Worm (Caenorhabditis elegans): ENCODE measurements around the gene jbts-14.
A peak's percentile ranks its signal among the peaks of the same experiment; 100 is the strongest.

The jbts-14 gene

ce11 chrX:8676088-8676779, 27.9 kb upstream of the jbts-14 start:
- TF ChIP-seq fkh-2 (tag; optimal IDR thresholded peaks at IDR 0.05) (no peak), nhr-25 (tag; optimal IDR thresholded peaks at IDR 0.05) (peak; percentile 21), pqm-1 (tag; optimal IDR thresholded peaks at IDR 0.05) (peak; percentile 70), jun-1 (tag; optimal IDR thresholded peaks at IDR 0.05) (peak; percentile 38), pha-4 (tag; optimal IDR thresholded peaks at IDR 0.05) (peak; percentile 34), elt-2 (tag; optimal IDR thresholded peaks at IDR 0.05) (peak; percentile 84), unc-39 (tag; optimal IDR thresholded peaks at IDR 0.05) (no peak), elt-3 (tag; optimal IDR thresholded peaks at IDR 0.05) (peak in 1 of 3 experiments; percentile 58), mdl-1 (tag; optimal IDR thresholded peaks at IDR 0.05) (peak; percentile 56)

- no peak for TF ChIP-seq nhr-76 (tag; optimal IDR thresholded peaks at IDR 0.05)
- TF ChIP-seq tbx-2 (tag; optimal IDR thresholded peaks at IDR 0.05), result no peak
- no peak for TF ChIP-seq ztf-4 (tag; optimal IDR thresholded peaks at IDR 0.05)
- no peak for TF ChIP-seq unc-62 (GFP tag; optimal IDR thresholded peaks at IDR 0.05)
- no peak for TF ChIP-seq sea-2 (GFP tag; optimal IDR thresholded peaks at IDR 0.05)
- TF ChIP-seq nhr-23 (tag; optimal IDR thresholded peaks at IDR 0.05), result no peak
- TF ChIP-seq fkh-2 (tag; optimal IDR thresholded peaks at IDR 0.05), result no peak
- no peak for TF ChIP-seq nhr-67 (tag; optimal IDR thresholded peaks at IDR 0.05)
- no peak for TF ChIP-seq nhr-77 (tag; optimal IDR thresholded peaks at IDR 0.05)
- no peak for TF ChIP-seq fos-1 (tag; optimal IDR thresholded peaks at IDR 0.05)
- TF ChIP-seq eor-1 (tag; optimal IDR thresholded peaks at IDR 0.05), result no peak
- TF ChIP-seq pqm-1 (tag; optimal IDR thresholded peaks at IDR 0.05), result no peak
- TF ChIP-seq mml-1 (tag; optimal IDR thresholded peaks at IDR 0.05), result no peak
- TF ChIP-seq unc-39 (tag; optimal IDR thresholded peaks at IDR 0.05), result no peak
- no peak for TF ChIP-seq zag-1 (tag; optimal IDR thresholded peaks at IDR 0.05)
- no peak for TF ChIP-seq egl-5 (tag; optimal IDR thresholded peaks at IDR 0.05)
- TF ChIP-seq nhr-25 (tag; optimal IDR thresholded peaks at IDR 0.05), result no peak
- no peak for TF ChIP-seq ceh-28 (tag; optimal IDR thresholded peaks at IDR 0.05)
- TF ChIP-seq skn-1 (tag; optimal IDR thresholded peaks at IDR 0.05), result no peak
Observed at ce11 chrX:8677320-8677719, 26.8 kb upstream of the jbts-14 start.

ce11 chrX:8677873-8678272, 26.2 kb upstream of the jbts-14 start:
- peak; percentile 39 for TF ChIP-seq pqm-1 (tag; optimal IDR thresholded peaks at IDR 0.05)
- peak; percentile 7 for TF ChIP-seq elt-2 (tag; optimal IDR thresholded peaks at IDR 0.05)
- TF ChIP-seq nfya-1 (tag; optimal IDR thresholded peaks at IDR 0.05; ENCODE audit: insufficient read depth), result no peak

ce11 chrX:8681600-8681999, 22.5 kb upstream of the jbts-14 start, which contains the start of gene K09E2.1:
TSS of gene K09E2.1 (plus strand) at chrX:8681900.
- no peak for TF ChIP-seq tbx-2 (tag; optimal IDR thresholded peaks at IDR 0.05)
- no peak for TF ChIP-seq elt-1 (tag; optimal IDR thresholded peaks at IDR 0.05)
- no peak for TF ChIP-seq ceh-28 (tag; optimal IDR thresholded peaks at IDR 0.05)
- no peak for TF ChIP-seq daf-12 (tag; optimal IDR thresholded peaks at IDR 0.05)
- no peak for TF ChIP-seq nhr-12 (tag; optimal IDR thresholded peaks at IDR 0.05)
- no peak for TF ChIP-seq aly-2 (tag; optimal IDR thresholded peaks at IDR 0.05)
- TF ChIP-seq nhr-77 (tag; optimal IDR thresholded peaks at IDR 0.05), result no peak
- TF ChIP-seq pqm-1 (tag; optimal IDR thresholded peaks at IDR 0.05), result no peak
- no peak for TF ChIP-seq nhr-11 (tag; optimal IDR thresholded peaks at IDR 0.05)
- no peak for TF ChIP-seq nfya-1 (tag; optimal IDR thresholded peaks at IDR 0.05; ENCODE audit: insufficient read depth)
- no peak for TF ChIP-seq ceh-82 (tag; optimal IDR thresholded peaks at IDR 0.05)
- no peak for TF ChIP-seq elt-3 (tag; optimal IDR thresholded peaks at IDR 0.05)
- TF ChIP-seq lin-39 (tag; optimal IDR thresholded peaks at IDR 0.05), result no peak
- TF ChIP-seq fkh-10 (GFP tag; optimal IDR thresholded peaks at IDR 0.05), result no peak
- no peak for TF ChIP-seq ZK546.5 (tag; optimal IDR thresholded peaks at IDR 0.05)
- TF ChIP-seq egl-5 (tag; optimal IDR thresholded peaks at IDR 0.05), result no peak
- no peak for TF ChIP-seq fkh-2 (tag; optimal IDR thresholded peaks at IDR 0.05)
- no peak for TF ChIP-seq elt-2 (tag; optimal IDR thresholded peaks at IDR 0.05)

- no peak for TF ChIP-seq nhr-25 (tag; optimal IDR thresholded peaks at IDR 0.05)
- TF ChIP-seq nfya-1 (tag; optimal IDR thresholded peaks at IDR 0.05; ENCODE audit: insufficient read depth), result no peak
- TF ChIP-seq R02D3.7 (tag; optimal IDR thresholded peaks at IDR 0.05), result no peak
- no peak for TF ChIP-seq nhr-77 (tag; optimal IDR thresholded peaks at IDR 0.05)
- no peak for TF ChIP-seq fkh-10 (GFP tag; optimal IDR thresholded peaks at IDR 0.05)
- TF ChIP-seq skn-1 (tag; optimal IDR thresholded peaks at IDR 0.05), result no peak
- no peak for TF ChIP-seq ceh-9 (tag; optimal IDR thresholded peaks at IDR 0.05)
- TF ChIP-seq unc-62 (GFP tag; optimal IDR thresholded peaks at IDR 0.05), result no peak
- no peak for TF ChIP-seq nhr-67 (tag; optimal IDR thresholded peaks at IDR 0.05)
- TF ChIP-seq jun-1 (tag; optimal IDR thresholded peaks at IDR 0.05), result no peak
- no peak for TF ChIP-seq ZK546.5 (tag; optimal IDR thresholded peaks at IDR 0.05)
- no peak for TF ChIP-seq fos-1 (tag; optimal IDR thresholded peaks at IDR 0.05)
- TF ChIP-seq mdl-1 (tag; optimal IDR thresholded peaks at IDR 0.05), result no peak
- TF ChIP-seq nhr-12 (tag; optimal IDR thresholded peaks at IDR 0.05), result no peak
- no peak for TF ChIP-seq egl-27 (tag; optimal IDR thresholded peaks at IDR 0.05)
- no peak for TF ChIP-seq pha-4 (tag; optimal IDR thresholded peaks at IDR 0.05)
- TF ChIP-seq ceh-28 (tag; optimal IDR thresholded peaks at IDR 0.05), result no peak
- TF ChIP-seq sea-2 (GFP tag; optimal IDR thresholded peaks at IDR 0.05), result no peak
- no peak for TF ChIP-seq hmg-11 (tag; optimal IDR thresholded peaks at IDR 0.05)
Observed at ce11 chrX:8697517-8697916, 6.6 kb upstream of the jbts-14 start, which contains the start of gene frpr-8. TSS of gene frpr-8 (plus strand) at chrX:8697817.

All from whole organism, L3 larva.